Fruit fly (Drosophila melanogaster) whole organism, embryonic: ENCODE data around the gene r-cup.

Experiments
- Atf3 ChIP-seq: fragments of 200-800 bp; sonication (Bioruptor generic); optimal IDR thresholded peaks from 3 replicates; lab custom pipeline; 2016; ENCODE audit warnings: missing biosample characterization, missing genetic modification characterization
- Blimp-1 ChIP-seq: fragments of 200-800 bp; sonication (Bioruptor generic); optimal IDR thresholded peaks from 3 replicates; lab custom pipeline; 2018; ENCODE audit warnings: missing biosample characterization, missing genetic modification characterization, mild to moderate bottlenecking, moderate library complexity, missing genetic modification reagents
- CG11504 ChIP-seq: fragments of 200-800 bp; sonication (Bioruptor generic); optimal IDR thresholded peaks from 3 replicates; lab custom pipeline; 2019; ENCODE audit warnings: missing biosample characterization, mild to moderate bottlenecking, missing genetic modification characterization, moderate library complexity
- CG12391 ChIP-seq: fragments of 200-800 bp; sonication (Bioruptor generic); optimal IDR thresholded peaks from 3 replicates; lab custom pipeline; 2018; ENCODE audit warnings: missing biosample characterization, mild to moderate bottlenecking, missing genetic modification characterization, moderate library complexity
- CG13624 ChIP-seq: fragments of 200-800 bp; sonication (Bioruptor generic); optimal IDR thresholded peaks from 2 replicates; lab custom pipeline; 2016; ENCODE audit warnings: missing biosample characterization, missing genetic modification characterization
- CG14441 ChIP-seq: fragments of 200-800 bp; sonication (Bioruptor generic); IDR thresholded peaks from 2 replicates; pipeline ENCODE4 v1.3.6; 2022; ENCODE audit warnings: missing biosample characterization, missing genetic modification characterization
- CG15269 ChIP-seq: fragments of 200-800 bp; sonication (Bioruptor generic); optimal IDR thresholded peaks from 2 replicates; lab custom pipeline; 2018; ENCODE audit warnings: missing biosample characterization, mild to moderate bottlenecking, missing genetic modification characterization, moderate library complexity
- CG15696 ChIP-seq: fragments of 200-800 bp; sonication (Bioruptor generic); optimal IDR thresholded peaks from 2 replicates; lab custom pipeline; 2019; ENCODE audit warnings: missing biosample characterization, mild to moderate bottlenecking, missing genetic modification characterization, moderate library complexity
- CG1647 ChIP-seq: fragments of 200-800 bp; sonication (Bioruptor generic); optimal IDR thresholded peaks from 3 replicates; lab custom pipeline; 2016; ENCODE audit warnings: missing biosample characterization, missing genetic modification characterization
- CG2202 ChIP-seq: fragments of 200-800 bp; sonication (Bioruptor generic); optimal IDR thresholded peaks from 2 replicates; lab custom pipeline; 2018; ENCODE audit warnings: missing biosample characterization, mild to moderate bottlenecking, missing genetic modification characterization
- CG2678 ChIP-seq: fragments of 200-800 bp; sonication (Bioruptor generic); optimal IDR thresholded peaks from 3 replicates; lab custom pipeline; 2019; ENCODE audit warnings: missing biosample characterization, mild to moderate bottlenecking, missing genetic modification characterization, moderate library complexity
- CG3726 ChIP-seq: fragments of 200-800 bp; sonication (Bioruptor generic); IDR thresholded peaks from 3 replicates; pipeline ENCODE4, ENCODE4 v1.3.6; 2022; ENCODE audit warnings: missing biosample characterization, missing genetic modification characterization
- CG4404 ChIP-seq: fragments of 200-800 bp; sonication (Bioruptor generic); IDR thresholded peaks from 2 replicates; pipeline ENCODE4 v1.3.6; 2022; ENCODE audit warnings: missing biosample characterization, missing genetic modification characterization
- CG6813 ChIP-seq: fragments of 200-800 bp; sonication (Bioruptor generic); optimal IDR thresholded peaks from 2 replicates; lab custom pipeline; 2017; ENCODE audit warnings: missing biosample characterization, missing genetic modification characterization, mild to moderate bottlenecking, moderate library complexity, missing genetic modification reagents
- CG7357 ChIP-seq: fragments of 200-800 bp; sonication (Bioruptor generic); IDR thresholded peaks from 3 replicates; pipeline ENCODE4 v1.3.6; 2022; ENCODE audit warnings: missing biosample characterization, missing genetic modification characterization
- CG7987 ChIP-seq: fragments of 200-800 bp; sonication (Bioruptor generic); optimal IDR thresholded peaks from 2 replicates; lab custom pipeline; 2018; ENCODE audit warnings: missing biosample characterization, mild to moderate bottlenecking, missing genetic modification characterization, moderate library complexity
- CG8089 ChIP-seq: fragments of 200-800 bp; sonication (Bioruptor generic); optimal IDR thresholded peaks from 3 replicates; lab custom pipeline; 2016; ENCODE audit warnings: missing biosample characterization, missing genetic modification characterization
- CG8290 ChIP-seq, 3 experiments: fragments of 200-800 bp; sonication (Bioruptor generic); optimal IDR thresholded peaks; 2 replicates each; lab custom pipeline; 2016 to 2019; ENCODE audit warnings: missing biosample characterization in 3 of 3, missing genetic modification characterization in 3 of 3, mild to moderate bottlenecking in 2 of 3, moderate library complexity in 1 of 3
- Drgx ChIP-seq: fragments of 200-800 bp; sonication (Bioruptor generic); IDR thresholded peaks from 2 replicates; pipeline ENCODE4 v1.3.6; 2022; ENCODE audit warnings: missing biosample characterization, missing genetic modification characterization
- Eip74EF ChIP-seq, 2 experiments: fragments of 200-800 bp in 1 of 2; fragments of >200 bp in 1 of 2; sonication (Bioruptor generic) in 1 of 2; optimal IDR thresholded peaks; 2 replicates each; lab custom pipeline; 2017 to 2019; ENCODE audit warnings: missing biosample characterization in 2 of 2, missing genetic modification characterization in 2 of 2, mild to moderate bottlenecking in 1 of 2, moderate library complexity in 1 of 2
- HLH3B ChIP-seq: fragments of 200-800 bp; sonication (Bioruptor generic); IDR thresholded peaks from 2 replicates; pipeline ENCODE4 v1.3.6; 2022; ENCODE audit warnings: missing biosample characterization, missing genetic modification characterization
- Hsf ChIP-seq: fragments of 200-800 bp; sonication (Bioruptor generic); optimal IDR thresholded peaks from 3 replicates; lab custom pipeline; 2016; ENCODE audit warnings: missing biosample characterization, missing genetic modification characterization
- NC2β ChIP-seq: fragments of 200-800 bp; sonication (Bioruptor generic); optimal IDR thresholded peaks from 2 replicates; lab custom pipeline; 2016; ENCODE audit warnings: missing biosample characterization, missing genetic modification characterization
- Neu2 ChIP-seq: fragments of 200-800 bp; sonication (Bioruptor generic); optimal IDR thresholded peaks from 3 replicates; lab custom pipeline; 2016; ENCODE audit warnings: missing biosample characterization, missing genetic modification characterization, borderline replicate concordance
- Opbp ChIP-seq: fragments of 200-800 bp; sonication (Bioruptor generic); IDR thresholded peaks from 3 replicates; pipeline ENCODE4 v1.3.6; 2022; ENCODE audit warnings: missing biosample characterization, missing genetic modification characterization; ENCODE audit not compliant: partially characterized antibody
- Pdp1 ChIP-seq, 2 experiments: fragments of 200-800 bp; sonication (Bioruptor generic); optimal IDR thresholded peaks; 3 replicates each; lab custom pipeline; 2016; ENCODE audit warnings: missing biosample characterization in 2 of 2, missing genetic modification characterization in 2 of 2, mild to moderate bottlenecking in 1 of 2, moderate library complexity in 1 of 2
- Poxn ChIP-seq: fragments of 200-800 bp; sonication (Bioruptor generic); IDR thresholded peaks from 2 replicates; pipeline ENCODE4 v1.3.6; 2022; ENCODE audit warnings: missing biosample characterization, missing genetic modification characterization
- Sin3A ChIP-seq: fragments of >200 bp; optimal IDR thresholded peaks from 2 replicates; lab custom pipeline; 2018
- Sox100B ChIP-seq: fragments of 200-800 bp; sonication (Bioruptor generic); optimal IDR thresholded peaks from 3 replicates; lab custom pipeline; 2018; ENCODE audit warnings: missing biosample characterization, mild to moderate bottlenecking, missing genetic modification characterization
- Sox102F ChIP-seq: fragments of 200-800 bp; sonication (Bioruptor generic); optimal IDR thresholded peaks from 2 replicates; lab custom pipeline; 2018; ENCODE audit warnings: missing biosample characterization, mild to moderate bottlenecking, missing genetic modification characterization, moderate library complexity
- Trl ChIP-seq, 3 experiments: fragments of >200 bp in 2 of 3; fragments of 200-800 bp in 1 of 3; sonication (Bioruptor generic) in 1 of 3; optimal IDR thresholded peaks; 2 replicates in 1 of 3; 3 replicates in 2 of 3; lab custom pipeline; 2016 to 2017; ENCODE audit warnings: missing biosample characterization in 1 of 3, missing genetic modification characterization in 1 of 3
- ato ChIP-seq: fragments of 200-800 bp; sonication (Bioruptor generic); IDR thresholded peaks from 2 replicates; pipeline ENCODE4 v1.3.6; 2022; ENCODE audit warnings: missing biosample characterization, missing genetic modification characterization; ENCODE audit not compliant: partially characterized antibody
- bab2 ChIP-seq: fragments of 200-800 bp; sonication (Bioruptor generic); optimal IDR thresholded peaks from 2 replicates; lab custom pipeline; 2016; ENCODE audit warnings: missing biosample characterization, missing genetic modification characterization
- cato ChIP-seq: fragments of 200-800 bp; sonication (Bioruptor generic); optimal IDR thresholded peaks from 2 replicates; lab custom pipeline; 2016; ENCODE audit warnings: missing biosample characterization, missing genetic modification characterization, borderline replicate concordance
- corto ChIP-seq: fragments of 200-800 bp; sonication (Bioruptor generic); optimal IDR thresholded peaks from 2 replicates; lab custom pipeline; 2016; ENCODE audit warnings: missing biosample characterization, mild to moderate bottlenecking, missing genetic modification characterization, moderate library complexity
- crol ChIP-seq: fragments of 200-800 bp; sonication (Bioruptor generic); IDR thresholded peaks from 2 replicates; pipeline ENCODE4 v1.3.6; 2022; ENCODE audit warnings: missing biosample characterization, missing genetic modification characterization
- dysf ChIP-seq: fragments of 200-800 bp; sonication (Bioruptor generic); IDR thresholded peaks from 3 replicates; pipeline ENCODE4 v1.3.6; 2022; ENCODE audit warnings: missing biosample characterization, missing genetic modification characterization
- fru ChIP-seq: fragments of >200 bp; optimal IDR thresholded peaks from 2 replicates; lab custom pipeline; 2017
- gro ChIP-seq: fragments of 200-800 bp; sonication (Bioruptor generic); optimal IDR thresholded peaks from 2 replicates; lab custom pipeline; 2016; ENCODE audit warnings: missing biosample characterization, missing genetic modification characterization
- gsb ChIP-seq: fragments of 200-800 bp; sonication (Bioruptor generic); IDR thresholded peaks from 2 replicates; pipeline ENCODE4 v1.3.6; 2022; ENCODE audit warnings: missing biosample characterization, missing genetic modification characterization
- ken ChIP-seq: fragments of 200-800 bp; sonication (Bioruptor generic); IDR thresholded peaks from 3 replicates; pipeline ENCODE4 v1.3.6; 2022; ENCODE audit warnings: missing biosample characterization, missing genetic modification characterization
- mirr ChIP-seq: fragments of 200-800 bp; sonication (Bioruptor generic); optimal IDR thresholded peaks from 3 replicates; lab custom pipeline; 2018; ENCODE audit warnings: missing biosample characterization, mild to moderate bottlenecking, missing genetic modification characterization
- nom ChIP-seq: fragments of 200-800 bp; sonication (Bioruptor generic); optimal IDR thresholded peaks from 2 replicates; lab custom pipeline; 2017; ENCODE audit warnings: missing biosample characterization, missing genetic modification characterization, mild to moderate bottlenecking, moderate library complexity, missing genetic modification reagents
- repo ChIP-seq: fragments of 200-800 bp; sonication (Bioruptor generic); optimal IDR thresholded peaks from 2 replicates; lab custom pipeline; 2016; ENCODE audit warnings: missing biosample characterization, missing genetic modification characterization
- row ChIP-seq: fragments of 200-800 bp; sonication (Bioruptor generic); IDR thresholded peaks from 3 replicates; pipeline ENCODE4 v1.3.6; 2022; ENCODE audit warnings: missing biosample characterization, missing genetic modification characterization
- sens ChIP-seq: fragments of 200-800 bp; sonication (Bioruptor generic); peaks from one replicate; lab custom pipeline; 2016; ENCODE audit warnings: missing biosample characterization, missing genetic modification characterization
- slbo ChIP-seq: fragments of 200-800 bp; sonication (Bioruptor generic); IDR thresholded peaks from 2 replicates; pipeline ENCODE4 v1.3.6; 2022; ENCODE audit warnings: missing biosample characterization, missing genetic modification characterization
- zfh1 ChIP-seq: fragments of 200-800 bp; sonication (Bioruptor generic); IDR thresholded peaks from 3 replicates; pipeline ENCODE4 v1.3.6; 2022; ENCODE audit warnings: missing biosample characterization, missing genetic modification characterization

The r-cup gene

dm6 chrX:21067474-21067873, 41.8 kb upstream of the r-cup start, which contains the start of gene CG32512 (continued):
- no peak for TF ChIP-seq CG8089 (GFP tag; lab: Kevin White, UChicago)
- TF ChIP-seq zfh1 (GFP tag; lab: Robert Waterston, UW) = no peak
- TF ChIP-seq cato (GFP tag; lab: Kevin White, UChicago) = no peak
- TF ChIP-seq corto (GFP tag; lab: Kevin White, UChicago) = no peak
- TF ChIP-seq repo (GFP tag; lab: Kevin White, UChicago) = no peak
- TF ChIP-seq Neu2 = no peak
- no peak for TF ChIP-seq CG13624 (GFP tag; lab: Kevin White, UChicago)
- TF ChIP-seq Opbp (GFP tag; lab: Robert Waterston, UW) = no peak
- TF ChIP-seq Trl (optimal IDR thresholded peaks at IDR 0.05; lab: Kevin White, UChicago) = peak; percentile 20 to 27
- no peak for TF ChIP-seq Trl (GFP tag; optimal IDR thresholded peaks at IDR 0.05; lab: Kevin White, UChicago)
- TF ChIP-seq CG12391 (tag; lab: Kevin White, UChicago) = no peak
- no peak for TF ChIP-seq CG2202
- no peak for TF ChIP-seq CG4404 (GFP tag; lab: Robert Waterston, UW)
- TF ChIP-seq Eip74EF (GFP tag; optimal IDR thresholded peaks at IDR 0.05; lab: Kevin White, UChicago) = no peak
- no peak for TF ChIP-seq CG14441
- peak; percentile 45 for TF ChIP-seq Drgx (GFP tag; lab: Robert Waterston, UW)
- no peak for TF ChIP-seq Hsf (GFP tag; lab: Kevin White, UChicago)

DNA sequence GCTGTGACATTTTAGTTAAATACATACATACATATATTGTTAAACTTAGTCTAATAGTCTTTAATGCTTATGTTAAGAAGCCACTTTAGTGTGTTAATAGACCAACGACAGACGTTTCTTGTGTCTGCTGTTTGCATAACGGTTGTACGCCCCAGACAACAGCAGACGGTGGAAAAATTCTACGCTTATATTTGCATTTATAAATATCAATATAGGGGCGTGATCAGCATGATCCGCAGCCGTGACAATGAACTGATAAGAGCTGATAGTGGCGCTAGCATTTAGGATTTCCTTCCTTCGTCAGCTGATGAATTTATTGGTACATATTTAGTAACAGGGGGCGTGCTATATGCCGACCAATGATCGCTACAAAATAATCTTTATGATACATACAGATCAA, 40.1 kb upstream of the r-cup start:
- no peak for TF ChIP-seq Atf3 (GFP tag; lab: Kevin White, UChicago)
- no peak for TF ChIP-seq Trl (optimal IDR thresholded peaks at IDR 0.05; lab: Kevin White, UChicago)
- no peak for TF ChIP-seq Trl (GFP tag; optimal IDR thresholded peaks at IDR 0.05; lab: Kevin White, UChicago)
- TF ChIP-seq CG6813 (GFP tag; lab: Kevin White, UChicago) = peak; percentile 14
- peak; percentile 2 for TF ChIP-seq CG2678
- no peak for TF ChIP-seq gsb (GFP tag; lab: Robert Waterston, UW)
- TF ChIP-seq CG7987 (GFP tag; lab: Kevin White, UChicago) = peak; percentile 51
- no peak for TF ChIP-seq ato (GFP tag; lab: Robert Waterston, UW)
- TF ChIP-seq Pdp1 (GFP tag; optimal IDR thresholded peaks at IDR 0.05; lab: Kevin White, UChicago) = peak in 1 of 2 experiments; percentile 6
- peak; percentile 33 for TF ChIP-seq sens (GFP tag; lab: Kevin White, UChicago)
- TF ChIP-seq CG15269 (tag; lab: Kevin White, UChicago) = no peak
- TF ChIP-seq CG15696 (tag; lab: Kevin White, UChicago) = peak; percentile 12
- no peak for TF ChIP-seq gro (GFP tag; lab: Kevin White, UChicago)
- TF ChIP-seq Blimp-1 = peak; percentile 11

- TF ChIP-seq dysf (GFP tag; lab: Robert Waterston, UW) (peak; percentile 35; the same call in 1 of the 3 replicates), mirr (GFP tag; lab: Kevin White, UChicago) (no peak), row (peak; percentile 46; the same call in 2 of the 3 replicates), Sin3A (lab: Kevin White, UChicago) (no peak), slbo (GFP tag; lab: Robert Waterston, UW) (no peak), fru (no peak), ken (GFP tag; lab: Robert Waterston, UW) (0 out of 3 replicates have a peak, but pooled peaks have one; percentile 29), CG8290 (GFP tag; optimal IDR thresholded peaks at IDR 0.05; lab: Kevin White, UChicago) (no peak), CG8290 (tag; optimal IDR thresholded peaks at IDR 0.05; lab: Kevin White, UChicago) (peak in 1 of 2 experiments; percentile 47), Sox100B (GFP tag; lab: Kevin White, UChicago) (no peak), CG7357 (GFP tag; lab: Robert Waterston, UW) (0 out of 3 replicates have a peak, but pooled peaks have one; percentile 6), NC2β (no peak), Sox102F (GFP tag; lab: Kevin White, UChicago) (peak; percentile 5), HLH3B (GFP tag; lab: Robert Waterston, UW) (peak; percentile 18; the same call in 1 of the 2 replicates), crol (GFP tag; lab: Robert Waterston, UW) (no peak), CG3726 (GFP tag; lab: Robert Waterston, UW) (no peak), sens (GFP tag; lab: Kevin White, UChicago) (peak; percentile 73), CG11504 (tag; lab: Kevin White, UChicago) (peak; percentile 15), CG1647 (GFP tag; lab: Kevin White, UChicago) (no peak), nom (GFP tag; lab: Kevin White, UChicago) (peak; percentile 90), Poxn (no peak), bab2 (GFP tag; lab: Kevin White, UChicago) (no peak)
Observed at dm6 chrX:21064927-21065326, 39.2 kb upstream of the r-cup start.
